Worm (Caenorhabditis elegans): ENCODE results near the gene K12D12.4.

K12D12.4 gene

ce11 chrII:11865644-11866043, at the start of gene K12D12.4:
K12D12.4 (minus strand) TSS chrII:11865744.
- TF ChIP-seq nhr-90 (tag; optimal IDR thresholded peaks at IDR 0.05; ENCODE audit: poor library complexity), result no peak
- no peak for TF ChIP-seq ceh-82 (tag; optimal IDR thresholded peaks at IDR 0.05)
- no peak for TF ChIP-seq mef-2 (tag; optimal IDR thresholded peaks at IDR 0.05)
- TF ChIP-seq snpc-4 (tag; optimal IDR thresholded peaks at IDR 0.05), result no peak
- TF ChIP-seq tlp-1 (tag; optimal IDR thresholded peaks at IDR 0.05), result no peak
- TF ChIP-seq C16A3.4 (tag; optimal IDR thresholded peaks at IDR 0.05), result no peak
- TF ChIP-seq nhr-77 (tag; optimal IDR thresholded peaks at IDR 0.05), result no peak

ce11 chrII:11914304-11914703, 48.8 kb upstream of the K12D12.4 start, which contains the start of gene ZK930.7:
ZK930.7 (plus strand) TSS chrII:11914604.
- TF ChIP-seq mdl-1 (tag; optimal IDR thresholded peaks at IDR 0.05) (no peak), zip-4 (GFP tag; optimal IDR thresholded peaks at IDR 0.05) (no peak), efl-1 (optimal IDR thresholded peaks at IDR 0.05) (no peak), efl-1 (GFP tag; optimal IDR thresholded peaks at IDR 0.05 in 1 of 2) (no peak), zag-1 (tag; optimal IDR thresholded peaks at IDR 0.05) (no peak), nhr-20 (tag; optimal IDR thresholded peaks at IDR 0.05) (no peak), tbx-2 (tag; optimal IDR thresholded peaks at IDR 0.05) (no peak), unc-30 (tag; optimal IDR thresholded peaks at IDR 0.05) (no peak), fos-1 (tag; optimal IDR thresholded peaks at IDR 0.05) (no peak), snu-23 (GFP tag; optimal IDR thresholded peaks at IDR 0.05) (no peak), pax-3 (tag; optimal IDR thresholded peaks at IDR 0.05) (no peak), efl-3 (GFP tag; optimal IDR thresholded peaks at IDR 0.05) (no peak)

- TF ChIP-seq efl-1 (optimal IDR thresholded peaks at IDR 0.05) (no peak), efl-1 (GFP tag; optimal IDR thresholded peaks at IDR 0.05 in 1 of 2) (peak in 1 of 2 experiments; percentile 30), lin-13 (GFP tag; optimal IDR thresholded peaks at IDR 0.05) (no peak)
These were observed 45.0 kb upstream of the K12D12.4 start for ce11 chrII:11910569-11910968.

ce11 chrII:11906217-11906616, 40.7 kb upstream of the K12D12.4 start, which contains the start of gene ZK930.4:
ZK930.4 (plus strand) TSS chrII:11906517.
- TF ChIP-seq snpc-4 (tag; optimal IDR thresholded peaks at IDR 0.05) (no peak), mep-1 (tag; optimal IDR thresholded peaks at IDR 0.05) (no peak), aha-1 (tag; optimal IDR thresholded peaks at IDR 0.05) (no peak), ztf-11 (tag; optimal IDR thresholded peaks at IDR 0.05) (no peak), F16B12.6 (tag; optimal IDR thresholded peaks at IDR 0.05) (no peak), ceh-8 (GFP tag; optimal IDR thresholded peaks at IDR 0.05) (no peak), lin-13 (GFP tag; optimal IDR thresholded peaks at IDR 0.05) (no peak), nhr-237 (tag; optimal IDR thresholded peaks at IDR 0.05) (no peak), hlh-17 (GFP tag; optimal IDR thresholded peaks at IDR 0.05; ENCODE audit: borderline replicate concordance) (no peak), ama-1 (optimal IDR thresholded peaks at IDR 0.05) (no peak), lir-3 (tag; optimal IDR thresholded peaks at IDR 0.05; ENCODE audit: poor library complexity) (no peak)

ce11 chrII:11905023-11905422, 39.5 kb upstream of the K12D12.4 start:
- TF ChIP-seq aly-2 (tag; optimal IDR thresholded peaks at IDR 0.05) (no peak), tlp-1 (tag; optimal IDR thresholded peaks at IDR 0.05) (no peak), ceh-90 (tag; optimal IDR thresholded peaks at IDR 0.05) (no peak), mef-2 (tag; optimal IDR thresholded peaks at IDR 0.05) (no peak), lin-15B (tag; optimal IDR thresholded peaks at IDR 0.05) (no peak), nhr-28 (tag; optimal IDR thresholded peaks at IDR 0.05) (no peak), unc-30 (tag; optimal IDR thresholded peaks at IDR 0.05) (no peak), hlh-4 (tag; optimal IDR thresholded peaks at IDR 0.05) (no peak), ceh-88 (GFP tag; IDR thresholded peaks at IDR 0.05) (no peak), mdl-1 (tag; optimal IDR thresholded peaks at IDR 0.05) (no peak), ama-1 (optimal IDR thresholded peaks at IDR 0.05) (no peak), nhr-11 (tag; optimal IDR thresholded peaks at IDR 0.05) (no peak), lir-3 (tag; optimal IDR thresholded peaks at IDR 0.05; ENCODE audit: poor library complexity) (no peak), nhr-84 (tag; optimal IDR thresholded peaks at IDR 0.05) (no peak), ceh-82 (tag; optimal IDR thresholded peaks at IDR 0.05) (no peak), jun-1 (tag; optimal IDR thresholded peaks at IDR 0.05) (no peak), nhr-20 (tag; optimal IDR thresholded peaks at IDR 0.05) (no peak), efl-1 (optimal IDR thresholded peaks at IDR 0.05) (no peak), efl-1 (GFP tag; optimal IDR thresholded peaks at IDR 0.05 in 1 of 2) (no peak), unc-86 (tag; optimal IDR thresholded peaks at IDR 0.05) (no peak), nhr-237 (tag; optimal IDR thresholded peaks at IDR 0.05) (no peak)

Data from whole organism, L1 larva.